Fruit fly (Drosophila melanogaster) whole organism, prepupa: ENCODE results near the gene CG33777.

Experiments
- Blimp-1 ChIP-seq: fragments of 200-800 bp; sonication (Bioruptor generic); optimal IDR thresholded peaks from 3 replicates; lab custom pipeline; 2017; ENCODE audit warnings: missing biosample characterization, missing genetic modification characterization, mild to moderate bottlenecking, moderate library complexity, missing genetic modification reagents
- CG10631 ChIP-seq: fragments of 200-800 bp; sonication (Bioruptor generic); optimal IDR thresholded peaks from 2 replicates; lab custom pipeline; 2016; ENCODE audit warnings: missing biosample characterization, missing genetic modification characterization
- CG3032 ChIP-seq: fragments of 200-800 bp; optimal IDR thresholded peaks from 2 replicates; lab custom pipeline; 2019; ENCODE audit warnings: missing biosample characterization, mild to moderate bottlenecking, missing genetic modification characterization, moderate library complexity
- CG8119 ChIP-seq: fragments of 200-800 bp; sonication (Bioruptor generic); IDR thresholded peaks from 3 replicates; pipeline ENCODE4 v1.3.6; 2022; ENCODE audit warnings: missing biosample characterization, missing genetic modification characterization
- achi ChIP-seq: fragments of 200-800 bp; sonication (Bioruptor generic); optimal IDR thresholded peaks from 3 replicates; lab custom pipeline; 2016; ENCODE audit warnings: missing biosample characterization, missing genetic modification characterization

dm6 chr3L:4554216-4554615 lies 820 bp downstream of the CG33777 start:
- TF ChIP-seq CG3032 (tag; lab: Kevin White, UChicago) (no peak), achi (GFP tag; lab: Kevin White, UChicago) (no peak), Blimp-1 (GFP tag; lab: Kevin White, UChicago) (no peak), CG10631 (GFP tag; lab: Kevin White, UChicago) (no peak), CG8119 (GFP tag; lab: Robert Waterston, UW) (no peak)
